Fruit fly (Drosophila melanogaster): ENCODE measurements around the gene NimA.

NimA gene

DNA sequence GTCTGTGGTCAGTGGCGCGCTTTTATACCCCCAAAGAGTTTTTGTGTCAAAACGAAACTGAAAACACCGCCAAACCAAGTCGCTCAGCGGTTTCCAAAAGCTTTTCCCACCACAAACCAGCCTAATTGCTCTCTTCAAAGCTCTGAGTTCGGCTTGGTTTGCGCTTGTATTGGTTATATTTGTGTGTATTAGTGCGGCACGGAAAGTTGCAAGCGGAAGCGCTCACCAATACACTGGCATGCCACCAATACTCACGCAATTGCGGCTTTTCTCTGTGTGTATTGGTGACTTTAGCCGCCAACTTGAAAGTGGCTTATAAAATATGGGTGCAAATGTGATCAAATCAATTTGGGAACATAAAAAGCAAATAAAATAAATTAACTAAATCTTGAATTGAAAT is 9.9 kb upstream of the NimA start, which contains the start of gene Vajk3:
Gene Vajk3 (minus strand): TSS at position 1 of the 400 bp plus-strand sequence.
- TF ChIP-seq Vsx2 (GFP tag; optimal IDR thresholded peaks at IDR 0.05; ENCODE audit: partially characterized antibody) (no peak), GATAd (GFP tag; optimal IDR thresholded peaks at IDR 0.05) (no peak), lola (GFP tag; optimal IDR thresholded peaks at IDR 0.05) (no peak), Myc (optimal IDR thresholded peaks at IDR 0.05) (no peak), CG32264 (GFP tag; optimal IDR thresholded peaks at IDR 0.05) (no peak), Jra (GFP tag; optimal IDR thresholded peaks at IDR 0.05) (no peak)

DNA sequence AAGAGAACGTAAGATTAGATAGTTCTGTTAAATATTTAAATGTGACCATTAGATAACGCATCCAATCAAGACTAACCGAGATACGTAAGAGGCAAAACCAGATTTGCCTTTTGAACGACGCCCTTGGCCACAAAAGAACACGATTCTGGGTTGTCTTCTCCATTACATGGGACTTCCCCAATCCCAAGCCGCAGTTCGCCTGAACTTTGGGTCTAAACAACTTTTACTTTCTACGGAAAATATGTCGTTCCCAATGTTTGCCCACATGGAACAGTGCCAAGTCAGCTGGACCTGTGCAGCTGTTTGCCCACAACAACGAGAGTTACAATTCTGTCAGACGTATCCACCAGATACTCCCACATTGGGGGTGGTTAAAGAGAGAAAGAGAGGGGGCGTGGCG is 7.5 kb upstream of the NimA start:
- no peak for TF ChIP-seq psq (GFP tag; optimal IDR thresholded peaks at IDR 0.05)
- TF ChIP-seq foxo (GFP tag; optimal IDR thresholded peaks at IDR 0.05) = no peak
- TF ChIP-seq br (GFP tag; optimal IDR thresholded peaks at IDR 0.05) = no peak
- no peak for TF ChIP-seq jim (GFP tag; optimal IDR thresholded peaks at IDR 0.05)
- TF ChIP-seq usp (GFP tag; optimal IDR thresholded peaks at IDR 0.05) = no peak
- TF ChIP-seq Dfd (GFP tag; optimal IDR thresholded peaks at IDR 0.05) = no peak

DNA sequence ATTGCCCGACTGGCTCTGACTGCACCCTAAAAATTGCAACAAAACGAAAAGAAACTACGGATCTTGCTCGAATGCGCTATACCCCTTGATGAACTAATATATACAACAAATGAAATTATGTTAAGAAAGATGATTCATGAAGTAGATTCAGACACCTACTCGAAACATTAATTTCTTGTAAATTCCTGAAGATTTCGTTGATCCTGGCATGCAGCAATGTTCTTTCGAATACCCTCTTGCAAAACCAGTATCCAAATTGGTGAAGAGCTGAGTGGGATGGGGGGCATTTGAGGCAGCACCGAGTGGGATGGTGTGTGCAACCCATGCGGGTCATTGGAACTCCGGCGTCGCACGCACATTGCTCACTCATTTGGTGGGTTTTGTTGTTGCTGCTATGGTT is 1.6 kb upstream of the NimA start:
- TF ChIP-seq HLH106 (tag; optimal IDR thresholded peaks at IDR 0.05) = peak; percentile 98
- peak; percentile 74 for TF ChIP-seq Rel (GFP tag; optimal IDR thresholded peaks at IDR 0.05)
- TF ChIP-seq Rel (tag; optimal IDR thresholded peaks at IDR 0.05) = peak; percentile 72
- TF ChIP-seq Hnf4 (GFP tag; optimal IDR thresholded peaks at IDR 0.05) = peak; percentile 97
- TF ChIP-seq usp (GFP tag; optimal IDR thresholded peaks at IDR 0.05) = no peak
- peak; percentile 96 for TF ChIP-seq rgr (GFP tag; optimal IDR thresholded peaks at IDR 0.05)
- TF ChIP-seq CG9705 (GFP tag; optimal IDR thresholded peaks at IDR 0.05) = peak; percentile 72
- peak; percentile 95 for TF ChIP-seq Jra (GFP tag; optimal IDR thresholded peaks at IDR 0.05)
- no peak for TF ChIP-seq Hr78 (GFP tag; optimal IDR thresholded peaks at IDR 0.05)
- TF ChIP-seq Myc (optimal IDR thresholded peaks at IDR 0.05) = no peak
- no peak for TF ChIP-seq dl (GFP tag; optimal IDR thresholded peaks at IDR 0.05; ENCODE audit: insufficient read depth in 1 of 2, partially characterized antibody in 2 of 2)
- no peak for TF ChIP-seq N (GFP tag; optimal IDR thresholded peaks at IDR 0.05)
- no peak for TF ChIP-seq jim (GFP tag; optimal IDR thresholded peaks at IDR 0.05)
- peak; percentile 88 for TF ChIP-seq dsf (GFP tag; optimal IDR thresholded peaks at IDR 0.05; ENCODE audit: borderline replicate concordance)
- TF ChIP-seq Mio (GFP tag; optimal IDR thresholded peaks at IDR 0.05) = peak; percentile 72
- no peak for TF ChIP-seq Dfd (GFP tag; optimal IDR thresholded peaks at IDR 0.05)
- peak; percentile 98 for TF ChIP-seq ey (GFP tag; optimal IDR thresholded peaks at IDR 0.05)
- TF ChIP-seq pan (optimal IDR thresholded peaks at IDR 0.05) = peak; percentile 58
- peak; percentile 93 for TF ChIP-seq psq (GFP tag; optimal IDR thresholded peaks at IDR 0.05)
- TF ChIP-seq fru (GFP tag; optimal IDR thresholded peaks at IDR 0.05) = peak; percentile 97
- TF ChIP-seq br (GFP tag; optimal IDR thresholded peaks at IDR 0.05) = peak; percentile 97
- TF ChIP-seq sage (GFP tag; optimal IDR thresholded peaks at IDR 0.05) = peak; percentile 88
- TF ChIP-seq Sp1 (GFP tag; optimal IDR thresholded peaks at IDR 0.05) = peak; percentile 96
- TF ChIP-seq h (GFP tag; optimal IDR thresholded peaks at IDR 0.05) = peak; percentile 95
- no peak for TF ChIP-seq sv (GFP tag; optimal IDR thresholded peaks at IDR 0.05)
- peak; percentile 96 for TF ChIP-seq tai (GFP tag; optimal IDR thresholded peaks at IDR 0.05)
- no peak for TF ChIP-seq lola (GFP tag; optimal IDR thresholded peaks at IDR 0.05)
- peak; percentile 95 for TF ChIP-seq dmrt93B (GFP tag; optimal IDR thresholded peaks at IDR 0.05)
- TF ChIP-seq GATAd (GFP tag; optimal IDR thresholded peaks at IDR 0.05) = peak; percentile 87
- peak; percentile 78 for TF ChIP-seq CrebA (GFP tag; optimal IDR thresholded peaks at IDR 0.05; ENCODE audit: borderline replicate concordance)
- TF ChIP-seq woc (GFP tag; optimal IDR thresholded peaks at IDR 0.05) = peak; percentile 95
- peak; percentile 29 for TF ChIP-seq Dif (GFP tag; optimal IDR thresholded peaks at IDR 0.05; ENCODE audit: partially characterized antibody)
- peak; percentile 95 for TF ChIP-seq brk (GFP tag; optimal IDR thresholded peaks at IDR 0.05)
- TF ChIP-seq OdsH (GFP tag; optimal IDR thresholded peaks at IDR 0.05) = peak; percentile 97
- no peak for TF ChIP-seq Hr83 (GFP tag; optimal IDR thresholded peaks at IDR 0.05; ENCODE audit: poor library complexity, severe bottlenecking)
- peak; percentile 29 to 97 for TF ChIP-seq foxo (GFP tag; optimal IDR thresholded peaks at IDR 0.05)
- no peak for TF ChIP-seq Vsx2 (GFP tag; optimal IDR thresholded peaks at IDR 0.05; ENCODE audit: partially characterized antibody)
- peak; percentile 84 for TF ChIP-seq CG32264 (GFP tag; optimal IDR thresholded peaks at IDR 0.05)
- no peak for TF ChIP-seq Abd-B (GFP tag; optimal IDR thresholded peaks at IDR 0.05)

Data from whole organism, wandering third instar larva.